Fruit fly (Drosophila melanogaster): ENCODE results near the gene RabGGTb.
A peak's percentile ranks its signal among the peaks of the same experiment; 100 is the strongest.

RabGGTb gene

dm6 chr2L:2888859-2889443 lies 10.0 kb downstream of the RabGGTb start:
- no peak for TF ChIP-seq foxo (GFP tag; optimal IDR thresholded peaks at IDR 0.05)
- TF ChIP-seq Rel (GFP tag; optimal IDR thresholded peaks at IDR 0.05): peak; percentile 63
- TF ChIP-seq Rel (tag; optimal IDR thresholded peaks at IDR 0.05): peak; percentile 39
- TF ChIP-seq brk (GFP tag; optimal IDR thresholded peaks at IDR 0.05): no peak
- no peak for TF ChIP-seq pan (optimal IDR thresholded peaks at IDR 0.05)
- no peak for TF ChIP-seq GATAd (GFP tag; optimal IDR thresholded peaks at IDR 0.05)
- no peak for TF ChIP-seq HLH106 (tag; optimal IDR thresholded peaks at IDR 0.05)
- no peak for TF ChIP-seq dmrt93B (GFP tag; optimal IDR thresholded peaks at IDR 0.05)
- no peak for TF ChIP-seq sv (GFP tag; optimal IDR thresholded peaks at IDR 0.05)
- no peak for TF ChIP-seq Jra (GFP tag; optimal IDR thresholded peaks at IDR 0.05)
- TF ChIP-seq dl (GFP tag; optimal IDR thresholded peaks at IDR 0.05; ENCODE audit: insufficient read depth in 1 of 2, partially characterized antibody in 2 of 2): peak; percentile 21 to 76
- no peak for TF ChIP-seq Hnf4 (GFP tag; optimal IDR thresholded peaks at IDR 0.05)
- TF ChIP-seq rgr (GFP tag; optimal IDR thresholded peaks at IDR 0.05): peak; percentile 15
- TF ChIP-seq Sp1 (GFP tag; optimal IDR thresholded peaks at IDR 0.05): no peak
- no peak for TF ChIP-seq CG32264 (GFP tag; optimal IDR thresholded peaks at IDR 0.05)
- TF ChIP-seq usp (GFP tag; optimal IDR thresholded peaks at IDR 0.05): no peak
- TF ChIP-seq sage (GFP tag; optimal IDR thresholded peaks at IDR 0.05): no peak
- TF ChIP-seq Dif (GFP tag; optimal IDR thresholded peaks at IDR 0.05; ENCODE audit: partially characterized antibody): peak; percentile 71
- TF ChIP-seq Abd-B (GFP tag; optimal IDR thresholded peaks at IDR 0.05): no peak
- no peak for TF ChIP-seq CrebA (GFP tag; optimal IDR thresholded peaks at IDR 0.05; ENCODE audit: borderline replicate concordance)
- TF ChIP-seq dsf (GFP tag; optimal IDR thresholded peaks at IDR 0.05; ENCODE audit: borderline replicate concordance): no peak
- no peak for TF ChIP-seq Hr83 (GFP tag; optimal IDR thresholded peaks at IDR 0.05; ENCODE audit: poor library complexity, severe bottlenecking)
- no peak for TF ChIP-seq woc (GFP tag; optimal IDR thresholded peaks at IDR 0.05)
- TF ChIP-seq Dfd (GFP tag; optimal IDR thresholded peaks at IDR 0.05): no peak
- no peak for TF ChIP-seq Mio (GFP tag; optimal IDR thresholded peaks at IDR 0.05)
- no peak for TF ChIP-seq Myc (optimal IDR thresholded peaks at IDR 0.05)
- TF ChIP-seq Vsx2 (GFP tag; optimal IDR thresholded peaks at IDR 0.05; ENCODE audit: partially characterized antibody): no peak
- no peak for TF ChIP-seq lola (GFP tag; optimal IDR thresholded peaks at IDR 0.05)
- TF ChIP-seq OdsH (GFP tag; optimal IDR thresholded peaks at IDR 0.05): no peak
- TF ChIP-seq N (GFP tag; optimal IDR thresholded peaks at IDR 0.05): no peak
- no peak for TF ChIP-seq ey (GFP tag; optimal IDR thresholded peaks at IDR 0.05)
- no peak for TF ChIP-seq jim (GFP tag; optimal IDR thresholded peaks at IDR 0.05)
- TF ChIP-seq tai (GFP tag; optimal IDR thresholded peaks at IDR 0.05): no peak
- TF ChIP-seq Hr78 (GFP tag; optimal IDR thresholded peaks at IDR 0.05): no peak
- TF ChIP-seq psq (GFP tag; optimal IDR thresholded peaks at IDR 0.05): peak; percentile 85
- peak; percentile 5 for TF ChIP-seq h (GFP tag; optimal IDR thresholded peaks at IDR 0.05)
- no peak for TF ChIP-seq fru (GFP tag; optimal IDR thresholded peaks at IDR 0.05)
- TF ChIP-seq br (GFP tag; optimal IDR thresholded peaks at IDR 0.05): no peak
- TF ChIP-seq CG9705 (GFP tag; optimal IDR thresholded peaks at IDR 0.05): no peak

dm6 chr2L:2891200-2891599 lies 12.3 kb downstream of the RabGGTb start:
- no peak for TF ChIP-seq CrebA (GFP tag; optimal IDR thresholded peaks at IDR 0.05; ENCODE audit: borderline replicate concordance)
- TF ChIP-seq Dfd (GFP tag; optimal IDR thresholded peaks at IDR 0.05): peak; percentile 3

- TF ChIP-seq Dfd (GFP tag; optimal IDR thresholded peaks at IDR 0.05) (peak; percentile 81), Vsx2 (GFP tag; optimal IDR thresholded peaks at IDR 0.05; ENCODE audit: partially characterized antibody) (no peak)
These were observed 15.4 kb downstream of the RabGGTb start for dm6 chr2L:2894356-2894755.
